Worm (Caenorhabditis elegans) whole organism, L3 larva: ENCODE data around the gene F07F6.1.

Source experiments
- R02D3.7 ChIP-seq: fragments of 150-350 bp; optimal IDR thresholded peaks from 2 replicates; lab custom pipeline; 2014; ENCODE audit warnings: missing biosample characterization, missing genetic modification characterization
- ceh-9 ChIP-seq: sonication (generic microtip); optimal IDR thresholded peaks from 2 replicates; lab custom pipeline; 2018; ENCODE audit warnings: missing biosample characterization, missing genetic modification characterization
- elt-1 ChIP-seq: fragments of 150-350 bp; optimal IDR thresholded peaks from 2 replicates; lab custom pipeline; 2014; ENCODE audit warnings: missing biosample characterization, missing genetic modification characterization
- fkh-10 ChIP-seq: sonication (generic microtip); optimal IDR thresholded peaks from 2 replicates; lab custom pipeline; 2017; ENCODE audit warnings: missing biosample characterization, missing genetic modification reagents, missing genetic modification characterization
- fos-1 ChIP-seq: fragments of 150-350 bp; optimal IDR thresholded peaks from 2 replicates; lab custom pipeline; 2014; ENCODE audit warnings: missing biosample characterization, missing genetic modification characterization
- lsy-12 ChIP-seq: sonication (generic microtip); optimal IDR thresholded peaks from 2 replicates; lab custom pipeline; 2016; ENCODE audit warnings: mild to moderate bottlenecking, missing genetic modification characterization, missing compliant biosample characterization
- nfya-1 ChIP-seq: sonication (generic microtip); optimal IDR thresholded peaks from 2 replicates; lab custom pipeline; 2017; ENCODE audit warnings: missing genetic modification characterization, mild to moderate bottlenecking, missing compliant biosample characterization, antibody characterized with exemption, moderate library complexity; ENCODE audit not compliant: insufficient read depth
- nhr-25 ChIP-seq: sonication (generic microtip); optimal IDR thresholded peaks from 2 replicates; lab custom pipeline; 2017; ENCODE audit warnings: missing biosample characterization, missing genetic modification characterization
- nhr-28 ChIP-seq: fragments of 150-350 bp; optimal IDR thresholded peaks from 2 replicates; lab custom pipeline; 2014; ENCODE audit warnings: missing biosample characterization, missing genetic modification characterization
- pha-4 ChIP-seq: fragments of 150-350 bp; optimal IDR thresholded peaks from 2 replicates; lab custom pipeline; 2014; ENCODE audit warnings: missing biosample characterization, missing genetic modification reagents, missing genetic modification characterization

F07F6.1 gene

ce11 chrII:5487844-5488243 lies 50.2 kb downstream of the F07F6.1 start, which contains the start of gene nep-5:
TSS of gene nep-5 (plus strand) at chrII:5488144.
- TF ChIP-seq nhr-25 (tag; lab: Kevin White, UChicago) = no peak
- no peak for TF ChIP-seq elt-1
- no peak for TF ChIP-seq fos-1 (tag; lab: Kevin White, UChicago)
- TF ChIP-seq ceh-9 (tag; lab: Kevin White, UChicago) = no peak
- TF ChIP-seq R02D3.7 (tag; lab: Kevin White, UChicago) = no peak
- no peak for TF ChIP-seq lsy-12 (tag; lab: Kevin White, UChicago)
- TF ChIP-seq pha-4 (tag; lab: Kevin White, UChicago) = no peak
- TF ChIP-seq nhr-28 (tag; lab: Kevin White, UChicago) = no peak
- TF ChIP-seq nfya-1 (tag; lab: Kevin White, UChicago) = no peak
- no peak for TF ChIP-seq fkh-10 (GFP tag; lab: Kevin White, UChicago)
